Worm (Caenorhabditis elegans) whole organism, midembryonic: ENCODE data around the gene fbxa-128.

Experiments used
- T22C8.4 ChIP-seq: fragments of 200-800 bp; sonication (Bioruptor generic); IDR thresholded peaks from 2 replicates; pipeline ENCODE4 v1.3.6; 2022; ENCODE audit warnings: missing genetic modification characterization, missing compliant biosample characterization
- cog-1 ChIP-seq: sonication (generic microtip); optimal IDR thresholded peaks from 2 replicates; lab custom pipeline; 2016; ENCODE audit warnings: missing genetic modification characterization, missing compliant biosample characterization
- flt-1 ChIP-seq: fragments of 200-800 bp; sonication (Bioruptor generic); IDR thresholded peaks from 2 replicates; pipeline ENCODE4 v1.3.6; 2022; ENCODE audit warnings: missing genetic modification characterization, missing compliant biosample characterization
- klf-2 ChIP-seq: fragments of 200-800 bp; sonication (Bioruptor generic); conservative IDR thresholded peaks from 2 replicates; pipeline ENCODE4 v1.3.6; 2022; ENCODE audit warnings: missing genetic modification reagents, missing genetic modification characterization, missing compliant biosample characterization
- med-1 ChIP-seq: sonication (generic microtip); optimal IDR thresholded peaks from 2 replicates; lab custom pipeline; 2017; ENCODE audit warnings: missing genetic modification characterization, mild to moderate bottlenecking, missing compliant biosample characterization, antibody characterized with exemption, missing genetic modification reagents; ENCODE audit not compliant: insufficient read depth
- ref-1 ChIP-seq: fragments of 200-800 bp; sonication (Bioruptor generic); conservative IDR thresholded peaks from 2 replicates; pipeline ENCODE4 v1.3.6; 2022; ENCODE audit warnings: missing genetic modification reagents, missing genetic modification characterization, missing compliant biosample characterization
- tab-1 ChIP-seq: fragments of 200-800 bp; sonication (Bioruptor generic); IDR thresholded peaks from 2 replicates; pipeline ENCODE4 v1.3.6; 2022; ENCODE audit warnings: missing genetic modification characterization, missing compliant biosample characterization
- ztf-23 ChIP-seq: fragments of 200-800 bp; sonication (Bioruptor generic); IDR thresholded peaks from 2 replicates; pipeline ENCODE4 v1.3.6; 2022; ENCODE audit warnings: missing genetic modification reagents, missing genetic modification characterization, missing compliant biosample characterization
- ztf-29 ChIP-seq: fragments of 200-800 bp; sonication (Bioruptor generic); IDR thresholded peaks from 2 replicates; pipeline ENCODE4 v1.3.6; 2022; ENCODE audit warnings: missing genetic modification reagents, missing genetic modification characterization, missing compliant biosample characterization

Gene fbxa-128

ce11 chrIII:11113845-11114244, 25.1 kb downstream of the fbxa-128 start:
- TF ChIP-seq flt-1 (GFP tag; lab: Robert Waterston, UW) = no peak
- no peak for TF ChIP-seq cog-1
- TF ChIP-seq klf-2 (GFP tag; lab: Robert Waterston, UW) = no peak
- no peak for TF ChIP-seq ref-1 (GFP tag; lab: Robert Waterston, UW)

- TF ChIP-seq T22C8.4 (no peak), ref-1 (GFP tag; lab: Robert Waterston, UW) (no peak), flt-1 (GFP tag; lab: Robert Waterston, UW) (no peak), klf-2 (GFP tag; lab: Robert Waterston, UW) (0 out of 2 replicates have a peak, but pooled peaks have one; percentile 13), ztf-29 (GFP tag; lab: Robert Waterston, UW) (no peak), tab-1 (no peak), med-1 (GFP tag; lab: Kevin White, UChicago) (no peak), ztf-23 (GFP tag; lab: Robert Waterston, UW) (0 out of 2 replicates have a peak, but pooled peaks have one; percentile 61), cog-1 (no peak)
These were observed 26.2 kb downstream of the fbxa-128 start for ce11 chrIII:11112718-11113117.

- TF ChIP-seq med-1 (GFP tag; lab: Kevin White, UChicago) (no peak), cog-1 (no peak), klf-2 (GFP tag; lab: Robert Waterston, UW) (no peak), ref-1 (GFP tag; lab: Robert Waterston, UW) (no peak), tab-1 (no peak), T22C8.4 (0 out of 2 replicates have a peak, but pooled peaks have one; percentile 5), ztf-23 (GFP tag; lab: Robert Waterston, UW) (0 out of 2 replicates have a peak, but pooled peaks have one; percentile 40), flt-1 (GFP tag; lab: Robert Waterston, UW) (peak; percentile 42; the same call in 1 of the 2 replicates), ztf-29 (GFP tag; lab: Robert Waterston, UW) (no peak)
These were observed 28.2 kb downstream of the fbxa-128 start for ce11 chrIII:11110756-11111155.

ce11 chrIII:11107327-11107726, 31.6 kb downstream of the fbxa-128 start:
- TF ChIP-seq ztf-23 (GFP tag; lab: Robert Waterston, UW) = no peak
- no peak for TF ChIP-seq klf-2 (GFP tag; lab: Robert Waterston, UW)
- no peak for TF ChIP-seq med-1 (GFP tag; lab: Kevin White, UChicago)

ce11 chrIII:11101246-11101645, 37.7 kb downstream of the fbxa-128 start:
- TF ChIP-seq med-1 (GFP tag; lab: Kevin White, UChicago) (no peak), ztf-23 (GFP tag; lab: Robert Waterston, UW) (no peak), klf-2 (GFP tag; lab: Robert Waterston, UW) (no peak), tab-1 (no peak), flt-1 (GFP tag; lab: Robert Waterston, UW) (no peak), cog-1 (no peak), ref-1 (GFP tag; lab: Robert Waterston, UW) (no peak), T22C8.4 (no peak), ztf-29 (GFP tag; lab: Robert Waterston, UW) (no peak)

ce11 chrIII:11099864-11100263, 39.0 kb downstream of the fbxa-128 start, which contains the start of gene hmt-1:
Gene hmt-1 (minus strand): TSS chrIII:11099964.
- TF ChIP-seq flt-1 (GFP tag; lab: Robert Waterston, UW) (no peak), T22C8.4 (no peak), tab-1 (no peak), med-1 (GFP tag; lab: Kevin White, UChicago) (no peak), cog-1 (no peak), ztf-29 (GFP tag; lab: Robert Waterston, UW) (no peak), klf-2 (GFP tag; lab: Robert Waterston, UW) (no peak), ztf-23 (GFP tag; lab: Robert Waterston, UW) (no peak), ref-1 (GFP tag; lab: Robert Waterston, UW) (no peak)

- TF ChIP-seq ztf-23 (GFP tag; lab: Robert Waterston, UW) (no peak), ref-1 (GFP tag; lab: Robert Waterston, UW) (no peak), med-1 (GFP tag; lab: Kevin White, UChicago) (no peak), tab-1 (no peak)
These were observed 43.2 kb downstream of the fbxa-128 start for ce11 chrIII:11095687-11096086.

- TF ChIP-seq flt-1 (GFP tag; lab: Robert Waterston, UW) (peak; percentile 31; the same call in 1 of the 2 replicates), ztf-23 (GFP tag; lab: Robert Waterston, UW) (peak; percentile 77), klf-2 (GFP tag; lab: Robert Waterston, UW) (0 out of 2 replicates have a peak, but pooled peaks have one; percentile 63), med-1 (GFP tag; lab: Kevin White, UChicago) (no peak)
These were observed 45.4 kb downstream of the fbxa-128 start for ce11 chrIII:11093489-11093888.

ce11 chrIII:11091651-11092278, 47.1 kb downstream of the fbxa-128 start:
- TF ChIP-seq T22C8.4 = no peak; the same call in 1 of the 2 replicates
- no peak for TF ChIP-seq ref-1 (GFP tag; lab: Robert Waterston, UW)
- TF ChIP-seq ztf-23 (GFP tag; lab: Robert Waterston, UW) = peak; percentile 68
- 0 out of 2 replicates have a peak, but pooled peaks have one; percentile 37 for TF ChIP-seq tab-1
- no peak for TF ChIP-seq cog-1
- TF ChIP-seq flt-1 (GFP tag; lab: Robert Waterston, UW) = peak; percentile 65; the same call in 1 of the 2 replicates
- no peak for TF ChIP-seq ztf-29 (GFP tag; lab: Robert Waterston, UW)
- no peak for TF ChIP-seq med-1 (GFP tag; lab: Kevin White, UChicago)
- TF ChIP-seq klf-2 (GFP tag; lab: Robert Waterston, UW) = peak; percentile 72; the same call in 1 of the 2 replicates
